Worm (Caenorhabditis elegans): Measurements from ENCODE around the gene D2063.1.

ce11 chrV:4360018-4360417, 33.1 kb downstream of the D2063.1 start:
- no peak for TF ChIP-seq tab-1 (GFP tag; IDR thresholded peaks at IDR 0.05)
- no peak for TF ChIP-seq ztf-23 (GFP tag; IDR thresholded peaks at IDR 0.05)
- TF ChIP-seq klf-2 (GFP tag; conservative IDR thresholded peaks at IDR 0.05), result no peak
- TF ChIP-seq ztf-29 (GFP tag; IDR thresholded peaks at IDR 0.05), result no peak
- TF ChIP-seq flt-1 (GFP tag; IDR thresholded peaks at IDR 0.05), result no peak
